Fruit fly (Drosophila melanogaster) whole organism, embryonic: ENCODE results near the gene CG13239.

ENCODE experiments used
- Atf6 ChIP-seq: fragments of 200-800 bp; sonication (Bioruptor generic); IDR thresholded peaks from 2 replicates; pipeline ENCODE4 v1.3.6; 2022; ENCODE audit warnings: missing biosample characterization, missing genetic modification characterization
- CG10959 ChIP-seq: fragments of 200-800 bp; sonication (Bioruptor generic); IDR thresholded peaks from 2 replicates; pipeline ENCODE4 v1.3.6; 2022; ENCODE audit warnings: missing biosample characterization, missing genetic modification characterization
- CG11560 ChIP-seq: fragments of 200-800 bp; sonication (Bioruptor generic); IDR thresholded peaks from 3 replicates; pipeline ENCODE4 v1.3.6; 2022; ENCODE audit warnings: missing biosample characterization, missing genetic modification characterization
- CG11695 ChIP-seq: fragments of 200-800 bp; sonication (Bioruptor generic); IDR thresholded peaks from 3 replicates; pipeline ENCODE4 v1.3.6; 2022; ENCODE audit warnings: missing biosample characterization, missing genetic modification characterization
- CG12155 ChIP-seq: fragments of 200-800 bp; sonication (Bioruptor generic); optimal IDR thresholded peaks from 3 replicates; lab custom pipeline; 2016; ENCODE audit warnings: missing biosample characterization, missing genetic modification characterization
- CG12236 ChIP-seq: fragments of 200-800 bp; sonication (Bioruptor generic); optimal IDR thresholded peaks from 2 replicates; lab custom pipeline; 2016; ENCODE audit warnings: missing biosample characterization, missing genetic modification characterization
- CG14050 ChIP-seq: fragments of 200-800 bp; sonication (Bioruptor generic); IDR thresholded peaks from 3 replicates; pipeline ENCODE4 v1.3.6; 2022; ENCODE audit warnings: missing biosample characterization, missing genetic modification characterization
- CG14667 ChIP-seq: fragments of 200-800 bp; sonication (Bioruptor generic); IDR thresholded peaks from 2 replicates; pipeline ENCODE4 v1.3.6; 2022; ENCODE audit warnings: missing biosample characterization, missing genetic modification characterization
- CG15269 ChIP-seq: fragments of 200-800 bp; sonication (Bioruptor generic); optimal IDR thresholded peaks from 2 replicates; lab custom pipeline; 2018; ENCODE audit warnings: missing biosample characterization, mild to moderate bottlenecking, missing genetic modification characterization, moderate library complexity
- CG16813 ChIP-seq: fragments of 200-800 bp; sonication (Bioruptor generic); IDR thresholded peaks from 3 replicates; pipeline ENCODE4 v1.3.6; 2022; ENCODE audit warnings: missing biosample characterization, missing genetic modification characterization; ENCODE audit not compliant: partially characterized antibody
- CG17385 ChIP-seq: fragments of 200-800 bp; sonication (Bioruptor generic); optimal IDR thresholded peaks from 3 replicates; lab custom pipeline; 2018; ENCODE audit warnings: missing biosample characterization, mild to moderate bottlenecking, missing genetic modification characterization
- CG17612 ChIP-seq: fragments of 200-800 bp; sonication (Bioruptor generic); IDR thresholded peaks from 2 replicates; pipeline ENCODE4 v1.3.6; 2022; ENCODE audit warnings: missing biosample characterization, missing genetic modification characterization
- CG18262 ChIP-seq: fragments of 200-800 bp; optimal IDR thresholded peaks from 3 replicates; lab custom pipeline; 2019; ENCODE audit warnings: missing biosample characterization, mild to moderate bottlenecking, missing genetic modification characterization, moderate library complexity
- CG31224 ChIP-seq: fragments of 200-800 bp; sonication (Bioruptor generic); IDR thresholded peaks from 2 replicates; pipeline ENCODE4 v1.3.6; 2022; ENCODE audit warnings: missing biosample characterization, missing genetic modification characterization
- CG34422 ChIP-seq: fragments of 200-800 bp; sonication (Bioruptor generic); IDR thresholded peaks from 3 replicates; pipeline ENCODE4 v1.3.6; 2022; ENCODE audit warnings: missing biosample characterization, missing genetic modification characterization
- CG4360 ChIP-seq: fragments of 200-800 bp; sonication (Bioruptor generic); IDR thresholded peaks from 2 replicates; pipeline ENCODE4 v1.3.6; 2022; ENCODE audit warnings: missing biosample characterization, missing genetic modification characterization
- CG43689 ChIP-seq: fragments of 200-800 bp; sonication (Bioruptor generic); IDR thresholded peaks from 2 replicates; pipeline ENCODE4 v1.3.6; 2022; ENCODE audit warnings: missing biosample characterization, missing genetic modification characterization
- CG6689 ChIP-seq: fragments of 200-800 bp; sonication (Bioruptor generic); IDR thresholded peaks from 2 replicates; pipeline ENCODE4 v1.3.6; 2022; ENCODE audit warnings: missing biosample characterization, missing genetic modification characterization
- CG7271 ChIP-seq: fragments of 200-800 bp; sonication (Bioruptor generic); optimal IDR thresholded peaks from 2 replicates; lab custom pipeline; 2018; ENCODE audit warnings: missing biosample characterization, mild to moderate bottlenecking, missing genetic modification characterization, moderate library complexity
- CG7372 ChIP-seq: fragments of 200-800 bp; sonication (Bioruptor generic); IDR thresholded peaks from 2 replicates; pipeline ENCODE4 v1.3.6; 2022; ENCODE audit warnings: missing biosample characterization, missing genetic modification characterization
- CG8359 ChIP-seq: fragments of 200-800 bp; sonication (Bioruptor generic); optimal IDR thresholded peaks from 2 replicates; lab custom pipeline; 2017; ENCODE audit warnings: missing biosample characterization, mild to moderate bottlenecking, missing genetic modification characterization, borderline replicate concordance
- CG8765 ChIP-seq: fragments of 200-800 bp; sonication (Bioruptor generic); IDR thresholded peaks from 2 replicates; pipeline ENCODE4 v1.3.6; 2022; ENCODE audit warnings: missing biosample characterization, missing genetic modification characterization
- CG8944 ChIP-seq: fragments of 200-800 bp; sonication (Bioruptor generic); optimal IDR thresholded peaks from 3 replicates; lab custom pipeline; 2016; ENCODE audit warnings: missing biosample characterization, missing genetic modification characterization
- D19B ChIP-seq: fragments of 200-800 bp; sonication (Bioruptor generic); optimal IDR thresholded peaks from 2 replicates; lab custom pipeline; 2017; ENCODE audit warnings: missing biosample characterization, mild to moderate bottlenecking, missing genetic modification characterization
- Dll ChIP-seq: fragments of 200-800 bp; sonication (Bioruptor generic); IDR thresholded peaks from 4 replicates; pipeline ENCODE4 v1.3.6; 2022; ENCODE audit warnings: missing biosample characterization, missing genetic modification characterization; ENCODE audit not compliant: partially characterized antibody
- Doc2 ChIP-seq: fragments of 200-800 bp; sonication (Bioruptor generic); IDR thresholded peaks from 2 replicates; pipeline ENCODE4 v1.3.6; 2022; ENCODE audit warnings: missing biosample characterization, missing genetic modification characterization
- Dp ChIP-seq: fragments of 200-800 bp; sonication (Bioruptor generic); optimal IDR thresholded peaks from 2 replicates; lab custom pipeline; 2018; ENCODE audit warnings: missing biosample characterization, mild to moderate bottlenecking, missing genetic modification characterization, moderate library complexity
- Elba2 ChIP-seq: fragments of 200-800 bp; sonication (Bioruptor generic); optimal IDR thresholded peaks from 3 replicates; lab custom pipeline; 2016; ENCODE audit warnings: missing biosample characterization, missing genetic modification characterization
- MTF-1 ChIP-seq: fragments of 200-800 bp; sonication (Bioruptor generic); optimal IDR thresholded peaks from 2 replicates; lab custom pipeline; 2018; ENCODE audit warnings: missing biosample characterization, mild to moderate bottlenecking, missing genetic modification characterization, borderline replicate concordance
- NFAT ChIP-seq: fragments of 200-800 bp; sonication (Bioruptor generic); IDR thresholded peaks from 2 replicates; pipeline ENCODE4 v1.3.6; 2022; ENCODE audit warnings: missing biosample characterization, missing genetic modification characterization
- Optix ChIP-seq: fragments of 200-800 bp; sonication (Bioruptor generic); IDR thresholded peaks from 3 replicates; pipeline ENCODE4 v1.3.6; 2022; ENCODE audit warnings: missing biosample characterization, missing genetic modification characterization
- Rx ChIP-seq: fragments of 200-800 bp; sonication (Bioruptor generic); IDR thresholded peaks from 2 replicates; pipeline ENCODE4 v1.3.6; 2022; ENCODE audit warnings: missing biosample characterization, missing genetic modification characterization
- Spps ChIP-seq: fragments of 200-800 bp; sonication (Bioruptor generic); optimal IDR thresholded peaks from 2 replicates; lab custom pipeline; 2018; ENCODE audit warnings: missing biosample characterization, mild to moderate bottlenecking, missing genetic modification characterization
- Sry-δ ChIP-seq: fragments of 200-800 bp; sonication (Bioruptor generic); optimal IDR thresholded peaks from 2 replicates; lab custom pipeline; 2016; ENCODE audit warnings: missing biosample characterization, missing genetic modification characterization
- Ssrp ChIP-seq: fragments of 200-800 bp; sonication (Bioruptor generic); optimal IDR thresholded peaks from 2 replicates; lab custom pipeline; 2018; ENCODE audit warnings: missing biosample characterization, mild to moderate bottlenecking, missing genetic modification characterization, moderate library complexity
- Tbp ChIP-seq: fragments of >200 bp; optimal IDR thresholded peaks from 2 replicates; lab custom pipeline; 2018; ENCODE audit warnings: missing biosample characterization, missing genetic modification characterization
- al ChIP-seq: fragments of 200-800 bp; sonication (Bioruptor generic); IDR thresholded peaks from 2 replicates; pipeline ENCODE4 v1.3.6; 2022; ENCODE audit warnings: missing biosample characterization, missing genetic modification characterization
- bbx ChIP-seq: fragments of 200-800 bp; sonication (Bioruptor generic); IDR thresholded peaks from 2 replicates; pipeline ENCODE4 v1.3.6; 2022; ENCODE audit warnings: missing biosample characterization, missing genetic modification characterization; ENCODE audit not compliant: partially characterized antibody
- bcd ChIP-seq: fragments of 200-800 bp; sonication (Bioruptor generic); optimal IDR thresholded peaks from 2 replicates; lab custom pipeline; 2017; ENCODE audit warnings: missing biosample characterization, mild to moderate bottlenecking, missing genetic modification characterization
- bigmax ChIP-seq: fragments of 200-800 bp; sonication (Bioruptor generic); optimal IDR thresholded peaks from 2 replicates; lab custom pipeline; 2018; ENCODE audit warnings: missing biosample characterization, mild to moderate bottlenecking, missing genetic modification characterization
- ci ChIP-seq: fragments of 200-800 bp; sonication (Bioruptor generic); IDR thresholded peaks from 3 replicates; pipeline ENCODE4 v1.3.6; 2022; ENCODE audit warnings: missing biosample characterization, missing genetic modification characterization
- fd3F ChIP-seq: fragments of 200-800 bp; sonication (Bioruptor generic); optimal IDR thresholded peaks from 2 replicates; lab custom pipeline; 2018; ENCODE audit warnings: missing biosample characterization, mild to moderate bottlenecking, missing genetic modification characterization, moderate library complexity
- peb ChIP-seq: fragments of 200-800 bp; sonication (Bioruptor generic); IDR thresholded peaks from 2 replicates; pipeline ENCODE4 v1.3.6; 2022; ENCODE audit warnings: missing biosample characterization, missing genetic modification characterization
- sc ChIP-seq, 3 experiments: fragments of >200 bp in 2 of 3; fragments of 200-800 bp in 1 of 3; sonication (Bioruptor generic) in 1 of 3; optimal IDR thresholded peaks; 2 replicates in 2 of 3; 3 replicates in 1 of 3; lab custom pipeline; 2017; ENCODE audit warnings: mild to moderate bottlenecking in 1 of 3, missing biosample characterization in 1 of 3, missing genetic modification characterization in 1 of 3, missing genetic modification reagents in 1 of 3
- sd ChIP-seq: fragments of 200-800 bp; sonication (Bioruptor generic); optimal IDR thresholded peaks from 3 replicates; lab custom pipeline; 2018; ENCODE audit warnings: missing biosample characterization, mild to moderate bottlenecking, missing genetic modification characterization, moderate library complexity
- sens ChIP-seq: fragments of 200-800 bp; sonication (Bioruptor generic); peaks from one replicate; lab custom pipeline; 2016; ENCODE audit warnings: missing biosample characterization, missing genetic modification characterization
- sim ChIP-seq: fragments of 200-800 bp; sonication (Bioruptor generic); IDR thresholded peaks from 2 replicates; pipeline ENCODE4 v1.3.6; 2022; ENCODE audit warnings: missing biosample characterization, missing genetic modification characterization
- slp2 ChIP-seq: fragments of 200-800 bp; sonication (Bioruptor generic); optimal IDR thresholded peaks from 2 replicates; lab custom pipeline; 2016; ENCODE audit warnings: missing biosample characterization, missing genetic modification characterization
- sna ChIP-seq: fragments of 200-800 bp; sonication (Bioruptor generic); IDR thresholded peaks from 2 replicates; pipeline ENCODE4 v1.3.6; 2022; ENCODE audit warnings: missing biosample characterization, missing genetic modification characterization; ENCODE audit not compliant: partially characterized antibody
- wdn ChIP-seq: fragments of 200-800 bp; sonication (Bioruptor generic); IDR thresholded peaks from 2 replicates; pipeline ENCODE4 v1.3.6; 2022; ENCODE audit warnings: missing biosample characterization, missing genetic modification characterization
- wek ChIP-seq: fragments of 200-800 bp; sonication (Bioruptor generic); optimal IDR thresholded peaks from 3 replicates; lab custom pipeline; 2018; ENCODE audit warnings: missing biosample characterization, mild to moderate bottlenecking, missing genetic modification characterization, moderate library complexity
- yki ChIP-seq: fragments of >200 bp; optimal IDR thresholded peaks from 3 replicates; lab custom pipeline; 2018

The CG13239 gene

DNA sequence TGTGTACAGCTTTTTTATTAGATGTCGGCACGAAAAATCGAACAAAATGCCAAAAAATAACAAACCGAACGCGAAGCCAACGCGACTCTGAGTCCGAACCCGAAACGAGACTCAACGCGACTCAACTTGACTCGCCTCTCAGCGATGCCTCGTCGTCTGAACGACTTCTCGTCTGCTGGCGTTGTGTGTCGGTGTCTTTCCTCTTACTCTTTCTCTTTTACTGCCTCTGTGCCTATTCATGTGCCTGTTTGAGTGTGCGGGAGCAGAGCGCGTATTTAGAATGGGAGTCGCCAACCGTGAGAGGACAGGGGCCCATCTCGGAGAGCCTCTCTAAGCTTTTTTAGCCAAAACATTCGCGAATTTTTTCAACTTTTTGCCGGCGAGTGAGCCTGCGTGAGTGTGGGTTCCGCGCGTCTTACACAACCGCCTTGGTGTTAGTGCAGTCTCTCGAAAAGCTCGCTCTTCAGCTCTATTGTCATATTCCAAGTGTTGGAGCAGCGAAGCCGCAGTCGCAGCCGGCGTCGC is 35.9 kb upstream of the CG13239 start (continued):
- TF ChIP-seq CG14050 (GFP tag; lab: Robert Waterston, UW) (no peak), wdn (no peak), MTF-1 (GFP tag; lab: Kevin White, UChicago) (no peak), yki (lab: Kevin White, UChicago) (no peak), CG16813 (GFP tag; lab: Robert Waterston, UW) (no peak), al (GFP tag; lab: Robert Waterston, UW) (no peak), sens (GFP tag; lab: Kevin White, UChicago) (no peak), Ssrp (tag; lab: Kevin White, UChicago) (no peak), CG6689 (GFP tag; lab: Robert Waterston, UW) (no peak), CG8765 (GFP tag; lab: Robert Waterston, UW) (no peak), sim (GFP tag; lab: Robert Waterston, UW) (no peak), CG8944 (GFP tag; lab: Kevin White, UChicago) (no peak), CG11695 (GFP tag; lab: Robert Waterston, UW) (no peak), Atf6 (GFP tag; lab: Robert Waterston, UW) (no peak), CG8359 (no peak), CG12155 (GFP tag; lab: Kevin White, UChicago) (peak; percentile 30), CG31224 (GFP tag; lab: Robert Waterston, UW) (no peak), CG18262 (tag; lab: Kevin White, UChicago) (no peak), bcd (GFP tag; lab: Kevin White, UChicago) (no peak), CG43689 (no peak), CG12236 (GFP tag; lab: Kevin White, UChicago) (no peak), bbx (GFP tag; lab: Robert Waterston, UW) (no peak), CG15269 (tag; lab: Kevin White, UChicago) (no peak), CG7372 (GFP tag; lab: Robert Waterston, UW) (no peak), wek (no peak), CG7271 (no peak), CG10959 (GFP tag; lab: Robert Waterston, UW) (no peak), Optix (GFP tag; lab: Robert Waterston, UW) (no peak), Dll (GFP tag; lab: Robert Waterston, UW) (0 out of 4 replicates have a peak, but pooled peaks have one; percentile 23), Elba2 (GFP tag; lab: Kevin White, UChicago) (no peak), Dp (GFP tag; lab: Kevin White, UChicago) (no peak), sna (GFP tag; lab: Robert Waterston, UW) (0 out of 2 replicates have a peak, but pooled peaks have one; percentile 52), fd3F (GFP tag; lab: Kevin White, UChicago) (no peak), CG34422 (GFP tag; lab: Robert Waterston, UW) (no peak; the same call in 2 of the 3 replicates), bigmax (no peak), sd (tag; lab: Kevin White, UChicago) (no peak), Sry-δ (no peak), slp2 (GFP tag; lab: Kevin White, UChicago) (no peak), Tbp (no peak), CG4360 (GFP tag; lab: Robert Waterston, UW) (no peak), Rx (GFP tag; lab: Robert Waterston, UW) (no peak), D19B (GFP tag; lab: Kevin White, UChicago) (no peak), Spps (no peak), CG17385 (no peak), Doc2 (GFP tag; lab: Robert Waterston, UW) (no peak), ci (GFP tag; lab: Robert Waterston, UW) (0 out of 3 replicates have a peak, but pooled peaks have one; percentile 35), CG14667 (GFP tag; lab: Robert Waterston, UW) (no peak), CG11560 (tag; lab: Robert Waterston, UW) (no peak), NFAT (GFP tag; lab: Robert Waterston, UW) (no peak), sc (optimal IDR thresholded peaks at IDR 0.05; lab: Kevin White, UChicago) (no peak), sc (GFP tag; optimal IDR thresholded peaks at IDR 0.05; lab: Kevin White, UChicago) (no peak), peb (GFP tag; lab: Robert Waterston, UW) (no peak), CG17612 (GFP tag; lab: Robert Waterston, UW) (no peak)
